Fruit fly (Drosophila melanogaster): Measurements from ENCODE around the gene PGAP5.
A peak's percentile ranks its signal among the peaks of the same experiment; 100 is the strongest.

PGAP5 gene

dm6 chr2L:8239032-8239650, 40.5 kb downstream of the PGAP5 start (continued):
- TF ChIP-seq CG8924 (tag; optimal IDR thresholded peaks at IDR 0.05) (no peak), Bteb2 (GFP tag; optimal IDR thresholded peaks at IDR 0.05) (no peak), Hey (tag; optimal IDR thresholded peaks at IDR 0.05) (peak; percentile 41), Optix (GFP tag; IDR thresholded peaks at IDR 0.05) (no peak), scrt (GFP tag; optimal IDR thresholded peaks at IDR 0.05) (no peak), CG9817 (tag; optimal IDR thresholded peaks at IDR 0.05) (no peak), Fer1 (GFP tag; optimal IDR thresholded peaks at IDR 0.05) (no peak), Atf3 (GFP tag; optimal IDR thresholded peaks at IDR 0.05) (no peak), bbx (GFP tag; IDR thresholded peaks at IDR 0.05; ENCODE audit: partially characterized antibody) (no peak), CG13296 (GFP tag; optimal IDR thresholded peaks at IDR 0.05) (no peak), CG8359 (GFP tag; optimal IDR thresholded peaks at IDR 0.05; ENCODE audit: borderline replicate concordance) (peak; percentile 9), lab (GFP tag; optimal IDR thresholded peaks at IDR 0.05) (peak; percentile 21), B-H1 (GFP tag; IDR thresholded peaks at IDR 0.05) (no peak), ftz-f1 (GFP tag; optimal IDR thresholded peaks at IDR 0.05) (no peak), Dbx (GFP tag; IDR thresholded peaks at IDR 0.05) (no peak), Chrac-16 (GFP tag; optimal IDR thresholded peaks at IDR 0.05) (no peak), Hmx (GFP tag; optimal IDR thresholded peaks at IDR 0.05) (no peak), bsh (GFP tag; optimal IDR thresholded peaks at IDR 0.05) (no peak), cg (GFP tag; optimal IDR thresholded peaks at IDR 0.05) (peak; percentile 79), Eip74EF (GFP tag; optimal IDR thresholded peaks at IDR 0.05) (no peak), chinmo (GFP tag; IDR thresholded peaks at IDR 0.05; ENCODE audit: partially characterized antibody) (peak; percentile 75; the same call in 3 of the 4 replicates), abd-A (tag; optimal IDR thresholded peaks at IDR 0.05) (no peak), NK7.1 (GFP tag; optimal IDR thresholded peaks at IDR 0.05) (no peak)

- TF ChIP-seq bigmax (GFP tag; optimal IDR thresholded peaks at IDR 0.05) (no peak), pan (optimal IDR thresholded peaks at IDR 0.05) (no peak), pan (GFP tag; optimal IDR thresholded peaks at IDR 0.05 in 1 of 2, IDR thresholded peaks at IDR 0.05 in 1 of 2) (no peak), CG12219 (GFP tag; optimal IDR thresholded peaks at IDR 0.05) (no peak), Side (GFP tag; optimal IDR thresholded peaks at IDR 0.05) (no peak), Nf-YC (tag; optimal IDR thresholded peaks at IDR 0.05) (no peak), CG4820 (GFP tag; optimal IDR thresholded peaks at IDR 0.05) (no peak), CG17385 (GFP tag; optimal IDR thresholded peaks at IDR 0.05) (peak; percentile 11), Gug (GFP tag; IDR thresholded peaks at IDR 0.05) (no peak; the same call in 3 of the 4 replicates), CG30431 (GFP tag; optimal IDR thresholded peaks at IDR 0.05) (no peak), CG1024 (GFP tag; IDR thresholded peaks at IDR 0.05) (no peak), chm (GFP tag; IDR thresholded peaks at IDR 0.05) (no peak), luna (GFP tag; optimal IDR thresholded peaks at IDR 0.05) (no peak), CG5180 (GFP tag; optimal IDR thresholded peaks at IDR 0.05) (no peak), CG11504 (tag; optimal IDR thresholded peaks at IDR 0.05) (no peak), PHDP (tag; optimal IDR thresholded peaks at IDR 0.05) (no peak), Dad (GFP tag; optimal IDR thresholded peaks at IDR 0.05) (peak; percentile 23), rib (GFP tag; IDR thresholded peaks at IDR 0.05) (no peak), danr (GFP tag; IDR thresholded peaks at IDR 0.05) (no peak), ap (GFP tag; IDR thresholded peaks at IDR 0.05) (no peak), HHEX (GFP tag; optimal IDR thresholded peaks at IDR 0.05) (no peak), slou (GFP tag; optimal IDR thresholded peaks at IDR 0.05) (no peak), CG4328 (GFP tag; optimal IDR thresholded peaks at IDR 0.05) (no peak), cwo (GFP tag; optimal IDR thresholded peaks at IDR 0.05) (no peak), CG18011 (GFP tag; optimal IDR thresholded peaks at IDR 0.05) (no peak), pros (GFP tag; optimal IDR thresholded peaks at IDR 0.05) (no peak), CG10543 (GFP tag; optimal IDR thresholded peaks at IDR 0.05) (no peak)
Observed at dm6 chr2L:8239712-8240245, 41.1 kb downstream of the PGAP5 start, which contains the start of gene Pvr. Gene Pvr (minus strand): TSS chr2L:8239878.
